Fruit fly (Drosophila melanogaster) whole organism, prepupa: ENCODE measurements around the gene Taf4.

Source experiments
- CG11294 ChIP-seq: fragments of 200-800 bp; sonication (Bioruptor generic); IDR thresholded peaks from 2 replicates; pipeline ENCODE4 v1.3.6; 2022; ENCODE audit warnings: missing biosample characterization, missing genetic modification characterization
- CG1621 ChIP-seq: fragments of 200-800 bp; sonication (Bioruptor generic); optimal IDR thresholded peaks from 3 replicates; lab custom pipeline; 2018; ENCODE audit warnings: missing biosample characterization, mild to moderate bottlenecking, missing genetic modification characterization
- CG6276 ChIP-seq: fragments of 200-800 bp; sonication (Bioruptor generic); optimal IDR thresholded peaks from 2 replicates; lab custom pipeline; 2017; ENCODE audit warnings: missing biosample characterization, mild to moderate bottlenecking, missing genetic modification characterization
- CG6854 ChIP-seq: fragments of 200-800 bp; sonication (Bioruptor generic); optimal IDR thresholded peaks from 2 replicates; lab custom pipeline; 2017; ENCODE audit warnings: missing biosample characterization, mild to moderate bottlenecking, missing genetic modification characterization
- CG8119 ChIP-seq: fragments of 200-800 bp; sonication (Bioruptor generic); IDR thresholded peaks from 3 replicates; pipeline ENCODE4 v1.3.6; 2022; ENCODE audit warnings: missing biosample characterization, missing genetic modification characterization
- CG8319 ChIP-seq: fragments of 200-800 bp; sonication (Bioruptor generic); optimal IDR thresholded peaks from 3 replicates; lab custom pipeline; 2016; ENCODE audit warnings: missing biosample characterization, missing genetic modification characterization
- Hr38 ChIP-seq: sonication (Bioruptor generic); optimal IDR thresholded peaks from 2 replicates; lab custom pipeline; 2016; ENCODE audit warnings: missing biosample characterization, missing genetic modification characterization
- Lpt ChIP-seq: fragments of 200-800 bp; sonication (Bioruptor generic); optimal IDR thresholded peaks from 3 replicates; lab custom pipeline; 2016; ENCODE audit warnings: missing biosample characterization, missing genetic modification characterization
- Sox102F ChIP-seq: fragments of 200-800 bp; sonication (Bioruptor generic); optimal IDR thresholded peaks from 2 replicates; lab custom pipeline; 2016; ENCODE audit warnings: missing biosample characterization, mild to moderate bottlenecking, missing genetic modification characterization
- fd59A ChIP-seq: fragments of 200-800 bp; sonication (Bioruptor generic); optimal IDR thresholded peaks from 2 replicates; lab custom pipeline; 2017; ENCODE audit warnings: missing biosample characterization, mild to moderate bottlenecking, missing genetic modification characterization, missing genetic modification reagents
- salr ChIP-seq, 2 experiments: fragments of 200-800 bp; sonication (Bioruptor generic); optimal IDR thresholded peaks; 3 replicates each; lab custom pipeline; 2016 to 2018; ENCODE audit warnings: missing biosample characterization in 2 of 2, missing genetic modification characterization in 2 of 2, mild to moderate bottlenecking in 1 of 2
- svp ChIP-seq: fragments of 200-800 bp; sonication (Bioruptor generic); peaks from one replicate; lab custom pipeline; 2016; ENCODE audit warnings: missing biosample characterization, missing genetic modification characterization

DNA sequence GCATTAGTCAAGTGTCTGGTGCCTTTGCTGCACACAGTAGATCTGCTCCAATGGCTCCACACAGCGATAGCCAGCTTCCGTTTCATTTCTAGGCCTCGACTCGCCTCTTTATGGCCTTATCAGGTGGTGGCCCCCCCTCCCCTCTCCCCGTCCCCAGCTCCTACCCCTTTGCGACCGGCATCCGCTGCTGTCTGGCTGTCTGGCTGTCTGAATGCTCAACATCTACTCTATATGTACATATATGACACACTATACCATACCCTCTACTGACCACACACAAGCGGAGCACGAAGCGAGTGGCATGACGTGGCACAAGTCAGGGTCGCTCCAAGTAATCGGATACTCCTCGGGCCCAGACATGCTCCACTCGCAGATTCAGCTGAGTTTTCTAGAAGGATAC is 45.3 kb downstream of the Taf4 start:
- TF ChIP-seq CG6854 (no peak), salr (GFP tag; optimal IDR thresholded peaks at IDR 0.05; lab: Kevin White, UChicago) (peak in 1 of 2 experiments; percentile 5), CG8119 (GFP tag; lab: Robert Waterston, UW) (no peak), Lpt (GFP tag; lab: Kevin White, UChicago) (no peak), Hr38 (GFP tag; lab: Kevin White, UChicago) (no peak), svp (GFP tag; lab: Kevin White, UChicago) (no peak), fd59A (no peak), CG1621 (tag; lab: Kevin White, UChicago) (no peak), Sox102F (GFP tag; lab: Kevin White, UChicago) (no peak), CG8319 (GFP tag; lab: Kevin White, UChicago) (no peak), CG6276 (GFP tag; lab: Kevin White, UChicago) (no peak), CG11294 (GFP tag; lab: Robert Waterston, UW) (no peak)
